Fruit fly (Drosophila melanogaster) S2 (cell line): ENCODE data around the gene CG46435.

Experiments
- CG8478 ChIP-seq: fragments of >200 bp; optimal IDR thresholded peaks from 2 replicates; lab custom pipeline; 2018
- CTCF ChIP-seq, 2 experiments: fragments of >200 bp; optimal IDR thresholded peaks; 2 replicates each; lab custom pipeline; 2018

The CG46435 gene

DNA sequence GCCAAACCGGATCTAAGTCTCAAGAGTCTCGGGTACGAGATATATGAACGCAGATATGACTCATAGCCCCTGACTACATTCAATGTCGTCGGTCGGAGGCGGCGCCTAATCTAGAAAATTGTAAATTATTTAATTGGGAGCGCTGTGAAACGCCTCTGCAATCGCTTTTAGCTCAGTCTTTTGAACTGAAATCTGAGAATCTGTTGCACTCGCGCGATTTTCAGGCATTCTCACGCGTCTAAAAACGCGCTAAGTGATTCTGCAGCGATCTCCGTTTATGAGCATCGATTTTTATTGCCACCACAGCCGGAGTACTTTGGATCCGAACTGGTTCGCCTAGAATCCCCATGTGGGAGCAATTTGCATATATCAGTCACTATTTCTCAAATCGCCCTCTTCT lies 16.4 kb upstream of the CG46435 start:
- TF ChIP-seq CTCF (optimal IDR thresholded peaks at IDR 0.05; lab: Kevin White, UChicago) = no peak
- TF ChIP-seq CG8478 = no peak

DNA sequence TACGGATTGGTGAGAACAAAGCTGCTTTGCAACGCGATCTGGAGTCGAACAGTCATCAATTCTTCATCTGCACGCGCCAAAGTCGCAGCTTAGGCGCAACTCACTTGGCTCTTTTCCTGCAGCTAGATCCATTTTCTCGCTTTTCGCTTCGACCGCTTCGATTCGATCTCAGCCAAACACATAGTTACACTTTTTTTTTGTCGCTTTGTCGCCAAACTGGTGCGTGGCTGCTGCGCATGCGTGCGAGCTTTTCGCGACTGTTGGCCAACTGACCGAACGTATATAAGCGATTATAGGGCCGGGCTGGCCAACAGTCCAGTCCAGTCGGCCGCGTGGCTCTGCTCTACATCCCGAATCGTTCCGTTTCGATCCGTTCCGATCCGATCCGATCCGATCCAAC lies 12.5 kb upstream of the CG46435 start, which contains the start of gene Cpr76Bd:
Cpr76Bd (plus strand) TSS at position 301 of the 400 bp plus-strand sequence.
- TF ChIP-seq CG8478 = no peak
- TF ChIP-seq CTCF (optimal IDR thresholded peaks at IDR 0.05; lab: Kevin White, UChicago) = no peak

DNA sequence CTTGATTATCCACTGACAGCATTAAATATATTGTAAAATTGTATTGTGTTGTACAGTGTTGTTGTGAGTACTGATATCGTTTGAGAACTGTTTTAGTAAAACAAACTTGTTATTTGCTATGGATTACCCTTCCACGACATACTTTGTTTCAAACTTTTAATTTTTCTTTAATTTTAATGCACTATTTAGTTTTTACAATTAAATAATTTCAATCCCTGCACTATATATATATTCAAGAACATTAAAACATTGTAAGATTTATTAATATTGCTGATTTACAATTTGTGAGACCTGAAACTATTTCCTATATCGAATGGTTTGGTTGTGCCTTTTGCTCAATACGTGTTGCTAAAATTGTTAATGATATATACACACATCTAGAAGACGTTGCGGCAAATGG lies 805 bp upstream of the CG46435 start, which contains the start of the genes CG46434 and Dred:
CG46434 (minus strand) TSS at position 101 of the 400 bp plus-strand sequence.
Dred (minus strand) TSS at position 101 of the 400 bp plus-strand sequence.
- TF ChIP-seq CTCF (optimal IDR thresholded peaks at IDR 0.05; lab: Kevin White, UChicago) (no peak), CG8478 (no peak)

DNA sequence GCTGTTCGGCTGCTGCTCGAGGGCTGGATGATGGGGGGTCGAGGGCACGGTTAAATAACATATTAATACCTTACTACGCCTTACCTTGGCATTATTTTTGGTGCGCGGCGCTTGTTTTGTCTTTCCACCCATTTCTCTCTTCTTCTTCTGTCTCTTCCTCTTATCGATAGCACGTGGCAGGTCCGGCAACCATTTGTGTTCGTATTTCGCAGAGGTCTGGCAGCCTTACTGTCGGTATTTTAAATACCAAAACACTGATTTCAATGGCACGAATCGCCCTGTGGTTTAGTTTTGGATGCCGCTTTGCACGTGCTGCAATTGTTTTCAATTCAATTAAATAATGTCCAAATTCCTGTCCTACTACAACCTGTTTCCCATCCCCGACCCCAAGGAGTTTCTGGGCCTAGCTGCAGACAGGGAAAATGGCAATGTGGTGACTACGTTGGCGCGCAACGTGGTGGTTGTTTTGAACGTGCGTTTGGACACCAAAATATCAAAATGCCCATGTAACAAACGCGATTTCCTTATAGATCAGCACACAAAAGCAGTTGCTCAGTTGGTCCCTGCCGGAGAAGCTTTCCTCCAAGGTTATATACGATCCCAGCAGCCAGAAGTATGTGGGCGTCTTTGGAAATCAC lies 7.3 kb downstream of the CG46435 start, which contains the start of the genes Ltn1 and CG9300:
Ltn1 (minus strand) TSS at position 155 of the 638 bp plus-strand sequence.
CG9300 (plus strand) TSS at position 285 of the 638 bp plus-strand sequence.
- TF ChIP-seq CG8478 (no peak), CTCF (optimal IDR thresholded peaks at IDR 0.05; lab: Kevin White, UChicago) (peak in 1 of 2 experiments; percentile 39)

DNA sequence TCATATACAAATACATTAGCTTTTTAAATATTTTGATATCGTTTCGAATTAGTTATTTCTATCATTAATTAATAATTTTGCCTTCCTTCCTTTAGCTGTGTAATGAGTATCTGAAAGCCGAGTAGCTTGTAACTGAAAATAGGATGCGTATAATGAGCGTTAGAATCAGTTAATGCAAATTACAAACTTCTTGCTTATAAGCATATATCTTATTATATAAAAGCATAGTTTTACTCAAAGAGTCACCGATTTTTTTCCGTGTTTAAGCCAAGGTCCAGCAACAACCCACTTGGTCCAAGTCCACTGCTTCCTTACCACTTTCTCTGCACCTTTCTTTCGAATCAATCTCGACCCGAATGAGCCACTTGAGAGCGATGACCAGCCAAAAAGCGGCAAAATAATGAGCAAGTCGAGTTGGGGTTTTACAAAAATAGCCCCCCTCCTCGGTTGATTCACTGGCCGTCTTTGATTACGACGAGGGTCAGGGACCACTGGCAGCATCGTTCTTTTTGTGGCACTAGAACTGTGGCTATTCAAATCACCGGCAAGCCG lies 11.1 kb downstream of the CG46435 start:
- no peak for TF ChIP-seq CG8478
- no peak for TF ChIP-seq CTCF (optimal IDR thresholded peaks at IDR 0.05; lab: Kevin White, UChicago)

DNA sequence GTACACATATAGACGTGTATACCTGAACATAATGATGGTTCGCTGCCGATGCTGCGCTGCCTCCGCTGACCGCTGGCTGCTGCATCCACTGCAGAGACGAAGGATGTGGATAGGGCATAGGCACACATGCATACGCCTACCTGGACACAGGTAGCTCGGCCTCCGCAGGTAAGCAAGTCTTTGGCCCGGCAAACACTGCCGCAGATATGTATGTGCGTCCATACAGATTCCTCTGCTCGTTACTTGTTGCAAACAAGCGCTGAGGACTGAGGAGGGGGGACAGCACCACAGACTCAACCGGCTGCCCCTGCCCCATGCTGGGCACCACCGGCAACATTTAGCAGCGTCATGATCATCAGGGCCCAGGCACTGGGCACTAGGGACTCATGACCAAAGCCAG lies 11.8 kb downstream of the CG46435 start:
- TF ChIP-seq CG8478 (no peak), CTCF (optimal IDR thresholded peaks at IDR 0.05; lab: Kevin White, UChicago) (no peak)

DNA sequence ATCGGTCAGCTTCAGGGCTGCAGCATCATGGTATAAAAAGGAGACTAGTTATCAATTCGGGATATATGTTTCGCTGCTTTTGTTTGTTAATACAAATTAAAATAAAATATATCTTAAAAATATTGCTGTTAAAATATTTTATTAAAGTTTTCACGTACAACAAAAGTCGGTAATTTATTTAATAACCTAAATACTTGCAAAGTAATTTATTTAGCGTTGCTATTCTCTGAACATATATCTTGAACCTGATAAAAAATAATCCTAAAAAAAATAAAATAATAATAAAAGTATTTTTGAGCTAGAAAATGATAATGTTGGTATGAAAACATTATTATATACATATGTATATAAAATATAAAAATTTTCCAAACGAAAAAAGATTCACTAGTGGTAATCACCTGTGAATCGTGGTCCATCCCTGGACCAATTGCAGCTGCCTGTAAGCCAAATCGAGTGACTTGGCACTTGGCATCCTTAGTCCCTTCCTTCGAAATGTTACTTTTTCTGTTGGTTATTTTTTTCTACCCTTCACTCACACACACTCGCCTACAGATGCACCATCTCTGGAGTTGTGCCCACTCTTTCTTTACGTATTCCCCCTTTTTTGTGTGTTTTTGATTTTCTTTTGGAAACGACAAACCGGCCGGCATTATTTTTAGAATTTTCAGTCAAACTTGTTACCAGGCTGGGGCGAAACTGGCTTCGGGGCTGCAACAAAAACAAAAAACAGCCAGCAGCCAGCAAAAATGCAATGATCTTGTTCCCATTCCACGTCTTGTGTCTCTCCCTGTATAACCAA lies 12.5 kb downstream of the CG46435 start:
- no peak for TF ChIP-seq CG8478
- TF ChIP-seq CTCF (optimal IDR thresholded peaks at IDR 0.05; lab: Kevin White, UChicago) = no peak

DNA sequence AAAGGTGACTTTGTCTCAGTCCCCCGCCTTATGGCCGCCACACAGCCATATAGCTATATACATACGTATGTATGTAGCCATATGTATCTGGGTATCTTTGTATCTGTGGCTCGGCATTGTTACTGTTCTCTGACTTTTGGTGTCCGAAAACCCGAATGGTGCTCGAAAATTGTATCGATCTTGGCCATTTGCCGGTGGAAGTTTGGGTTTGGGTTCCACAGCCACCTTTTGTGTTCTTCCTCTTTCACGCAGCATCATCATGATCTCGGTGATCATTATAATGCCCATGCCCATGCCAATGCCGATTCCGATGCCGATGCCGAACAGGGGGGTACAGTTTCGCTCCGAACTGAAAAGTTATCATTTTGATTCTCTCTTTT lies 13.1 kb downstream of the CG46435 start:
- no peak for TF ChIP-seq CG8478
- no peak for TF ChIP-seq CTCF (optimal IDR thresholded peaks at IDR 0.05; lab: Kevin White, UChicago)

DNA sequence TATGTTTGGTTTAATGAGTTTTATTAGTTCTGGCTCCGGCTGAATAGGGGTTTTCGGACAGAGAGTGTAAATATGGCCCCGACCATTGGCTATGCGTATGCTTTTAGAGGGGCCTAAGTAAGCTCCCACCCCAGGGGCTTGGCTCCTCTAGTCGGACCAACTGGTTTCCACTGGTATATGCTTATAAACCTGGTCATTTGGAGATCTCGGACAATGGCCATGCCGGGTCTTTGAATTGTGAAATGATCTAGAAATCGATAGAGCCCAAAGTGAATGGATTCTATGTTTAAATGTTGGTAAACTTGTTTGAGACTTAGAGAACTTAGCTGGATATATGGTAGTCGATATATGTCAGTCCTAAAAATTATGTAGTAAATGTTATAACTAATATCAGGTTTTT lies 13.8 kb downstream of the CG46435 start:
- TF ChIP-seq CTCF (optimal IDR thresholded peaks at IDR 0.05; lab: Kevin White, UChicago) = no peak
- no peak for TF ChIP-seq CG8478

DNA sequence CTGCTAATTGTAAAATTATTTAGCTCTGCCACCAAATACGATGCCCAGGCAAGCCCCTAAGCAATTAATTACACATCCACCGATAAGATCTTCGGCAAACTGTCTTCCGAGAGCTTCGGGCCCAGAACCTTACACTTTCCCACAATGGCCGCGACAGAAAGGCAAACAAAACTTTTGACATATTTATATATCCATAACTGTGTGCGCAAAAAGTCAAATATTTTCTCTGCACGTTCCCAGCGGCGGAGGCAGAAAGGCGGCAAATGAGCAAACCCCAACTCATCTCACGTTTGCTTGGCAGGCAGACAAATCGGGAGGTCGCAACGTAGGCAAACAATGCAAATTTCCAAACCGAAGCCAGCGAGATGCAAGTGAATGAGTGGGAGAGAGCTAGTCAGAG lies 14.3 kb downstream of the CG46435 start:
- no peak for TF ChIP-seq CG8478
- no peak for TF ChIP-seq CTCF (optimal IDR thresholded peaks at IDR 0.05; lab: Kevin White, UChicago)

DNA sequence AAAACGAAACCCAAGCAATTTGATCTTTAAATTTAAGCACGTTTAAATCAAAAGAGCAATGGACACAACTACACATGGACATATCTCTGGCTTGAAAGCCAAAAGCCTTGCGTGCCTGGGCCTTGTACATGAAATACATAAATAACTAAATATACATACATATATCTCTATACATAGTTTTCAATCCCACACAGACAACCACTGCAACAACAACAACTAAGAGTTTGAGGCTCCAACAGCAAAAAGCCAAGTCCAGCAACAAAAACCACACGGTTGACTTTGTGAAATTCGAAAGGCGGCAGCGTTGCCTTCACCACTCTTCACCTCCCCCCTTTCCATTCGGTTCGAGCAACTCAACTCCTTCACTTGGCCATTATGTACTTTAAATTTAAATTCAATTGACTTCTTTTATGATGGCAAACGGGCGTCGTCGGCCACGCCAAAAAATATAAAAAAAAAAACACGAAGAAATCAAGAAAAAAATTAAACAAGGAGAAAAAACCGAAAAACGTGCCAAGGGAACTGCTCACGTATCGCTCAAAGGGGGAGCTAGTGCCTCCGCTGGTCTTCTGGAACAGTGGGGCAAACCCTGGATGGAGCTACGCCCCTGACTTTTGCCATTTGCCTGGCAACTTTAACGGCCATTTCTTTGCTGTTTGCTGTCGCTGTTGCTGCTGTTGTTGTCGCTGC lies 15.2 kb downstream of the CG46435 start:
- TF ChIP-seq CTCF (optimal IDR thresholded peaks at IDR 0.05; lab: Kevin White, UChicago) (no peak), CG8478 (no peak)

DNA sequence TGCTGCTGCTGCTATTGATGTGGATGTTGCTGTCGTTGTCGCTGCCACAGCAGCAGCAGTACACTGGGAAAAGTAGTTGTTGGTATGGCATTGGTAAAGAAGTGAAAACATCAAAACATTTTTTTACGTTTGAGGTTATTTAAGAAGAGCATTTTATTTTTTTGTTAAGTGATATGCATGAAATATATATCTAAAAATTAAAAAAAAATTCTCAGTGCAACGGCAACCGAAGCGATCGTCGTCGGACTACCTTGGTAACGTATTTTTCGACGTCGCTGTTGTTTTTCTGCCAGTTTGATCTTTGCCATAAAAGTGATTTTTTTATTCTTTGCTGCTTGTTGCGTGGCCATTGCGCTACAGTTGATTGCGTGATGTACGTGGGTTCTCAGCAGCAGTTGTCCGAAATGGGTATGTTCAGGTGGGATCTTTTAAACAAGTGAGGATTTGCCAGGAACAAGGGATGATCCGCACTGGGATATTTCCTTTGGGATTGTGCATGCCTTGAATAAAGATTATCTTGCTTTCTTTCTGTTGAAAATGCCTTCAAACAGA lies 15.9 kb downstream of the CG46435 start:
- TF ChIP-seq CTCF (optimal IDR thresholded peaks at IDR 0.05; lab: Kevin White, UChicago) (no peak), CG8478 (no peak)

DNA sequence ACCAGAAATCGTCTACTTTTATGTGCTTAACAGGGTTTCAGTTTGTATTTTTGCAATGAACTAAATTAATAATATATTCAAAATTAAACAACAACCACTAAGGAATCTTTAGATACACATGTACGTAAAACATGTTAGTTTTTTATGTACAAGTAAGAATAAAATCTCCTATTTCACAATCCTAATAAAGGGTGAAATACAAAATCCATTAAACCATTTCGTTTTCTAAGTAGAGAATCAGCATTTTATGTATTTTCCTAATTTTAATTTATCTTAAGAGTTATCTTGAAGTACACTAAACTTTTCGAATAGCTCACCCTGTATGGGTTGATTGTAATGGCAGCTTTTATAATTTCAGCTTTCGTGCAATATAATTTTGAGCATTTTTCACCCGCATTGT lies 16.8 kb downstream of the CG46435 start:
- TF ChIP-seq CG8478 (no peak), CTCF (optimal IDR thresholded peaks at IDR 0.05; lab: Kevin White, UChicago) (no peak)

DNA sequence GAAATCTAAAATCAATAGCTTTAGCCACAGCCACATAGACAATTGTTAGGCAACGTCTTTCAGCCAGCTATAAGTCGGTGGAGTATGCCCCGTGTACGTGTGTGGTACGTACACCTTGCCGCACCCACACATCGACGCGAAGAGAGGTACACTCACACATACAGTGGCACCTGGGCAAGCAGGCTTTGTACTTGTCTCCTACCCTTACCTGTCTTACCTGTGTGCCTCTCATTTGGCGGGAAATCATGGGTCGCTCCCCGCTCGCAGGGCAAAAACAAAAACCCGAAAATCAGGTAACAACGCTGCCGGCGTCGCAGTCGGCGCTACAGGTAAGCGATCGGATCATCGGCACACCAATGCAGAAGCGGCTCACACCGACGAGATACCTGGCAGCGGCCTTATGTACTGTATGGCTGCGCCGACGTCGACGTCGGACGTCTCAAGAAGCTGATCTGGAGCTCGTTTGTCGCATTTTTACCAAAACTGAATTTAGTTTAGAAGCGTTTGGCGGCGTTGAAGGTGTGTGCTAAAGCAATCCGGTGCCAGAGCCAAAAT lies 17.3 kb downstream of the CG46435 start:
- TF ChIP-seq CTCF (optimal IDR thresholded peaks at IDR 0.05; lab: Kevin White, UChicago) (no peak), CG8478 (no peak)

DNA sequence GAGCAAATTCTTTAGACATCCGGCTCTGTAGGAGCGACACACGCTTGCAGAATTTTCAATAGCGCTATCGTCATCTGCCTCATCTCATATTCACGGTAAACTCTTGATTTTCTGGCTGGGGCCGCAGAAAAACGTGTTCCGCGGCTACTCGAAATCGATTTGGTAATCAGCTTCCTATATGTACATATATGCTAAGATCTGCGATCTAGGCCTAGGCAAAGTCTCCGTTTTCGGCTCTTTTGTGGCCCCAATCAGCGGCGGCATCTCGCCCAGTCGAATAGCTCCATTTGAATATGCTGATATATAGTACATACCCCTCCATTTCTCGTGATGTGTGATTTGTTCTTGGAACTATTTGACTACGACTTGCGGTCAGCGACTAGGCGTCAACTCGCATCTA lies 18.1 kb downstream of the CG46435 start:
- TF ChIP-seq CTCF (optimal IDR thresholded peaks at IDR 0.05; lab: Kevin White, UChicago) = no peak
- TF ChIP-seq CG8478 = no peak
